Fruit fly (Drosophila melanogaster) whole organism, embryonic: Measurements from ENCODE around the gene cype.

Experiments used
- Abd-B ChIP-seq: fragments of 200-800 bp; sonication (Bioruptor generic); optimal IDR thresholded peaks from 2 replicates; lab custom pipeline; 2018; ENCODE audit warnings: missing biosample characterization, mild to moderate bottlenecking, missing genetic modification characterization, moderate library complexity
- BtbVII ChIP-seq: fragments of 200-800 bp; sonication (Bioruptor generic); optimal IDR thresholded peaks from 3 replicates; lab custom pipeline; 2017; ENCODE audit warnings: missing biosample characterization, mild to moderate bottlenecking, missing genetic modification characterization
- CG10267 ChIP-seq: fragments of 200-800 bp; sonication (Bioruptor generic); optimal IDR thresholded peaks from 2 replicates; lab custom pipeline; 2018; ENCODE audit warnings: missing biosample characterization, mild to moderate bottlenecking, missing genetic modification characterization, moderate library complexity
- CG10462 ChIP-seq: fragments of 200-800 bp; sonication (Bioruptor generic); optimal IDR thresholded peaks from 2 replicates; lab custom pipeline; 2016; ENCODE audit warnings: missing biosample characterization, missing genetic modification characterization
- CG10654 ChIP-seq: fragments of 200-800 bp; sonication (Bioruptor generic); optimal IDR thresholded peaks from 2 replicates; lab custom pipeline; 2016; ENCODE audit warnings: missing biosample characterization, missing genetic modification characterization
- CG14014 ChIP-seq: fragments of 200-800 bp; sonication (Bioruptor generic); IDR thresholded peaks from 2 replicates; pipeline ENCODE4 v1.3.6; 2022; ENCODE audit warnings: missing biosample characterization, missing genetic modification characterization
- CG15601 ChIP-seq: fragments of 200-800 bp; sonication (Bioruptor generic); optimal IDR thresholded peaks from 3 replicates; lab custom pipeline; 2019; ENCODE audit warnings: missing biosample characterization, mild to moderate bottlenecking, missing genetic modification characterization, moderate library complexity
- CG17328 ChIP-seq: fragments of 200-800 bp; sonication (Bioruptor generic); IDR thresholded peaks from 2 replicates; pipeline ENCODE4 v1.3.6; 2022; ENCODE audit warnings: missing biosample characterization, missing genetic modification characterization
- CG17912 ChIP-seq: fragments of 200-800 bp; sonication (Bioruptor generic); optimal IDR thresholded peaks from 2 replicates; lab custom pipeline; 2018; ENCODE audit warnings: missing biosample characterization, mild to moderate bottlenecking, missing genetic modification characterization
- CG18011 ChIP-seq: fragments of 200-800 bp; sonication (Bioruptor generic); optimal IDR thresholded peaks from 2 replicates; lab custom pipeline; 2017; ENCODE audit warnings: missing biosample characterization, missing genetic modification characterization, mild to moderate bottlenecking, moderate library complexity, missing genotype
- CG18599 ChIP-seq: fragments of 200-800 bp; sonication (Bioruptor generic); optimal IDR thresholded peaks from 3 replicates; lab custom pipeline; 2017; ENCODE audit warnings: missing biosample characterization, missing genetic modification characterization, mild to moderate bottlenecking, moderate library complexity, missing genetic modification reagents
- CG18619 ChIP-seq: fragments of 200-800 bp; sonication (Bioruptor generic); optimal IDR thresholded peaks from 3 replicates; lab custom pipeline; 2017; ENCODE audit warnings: missing biosample characterization, mild to moderate bottlenecking, missing genetic modification characterization
- CG4707 ChIP-seq: fragments of 200-800 bp; sonication (Bioruptor generic); optimal IDR thresholded peaks from 2 replicates; lab custom pipeline; 2018; ENCODE audit warnings: missing biosample characterization, mild to moderate bottlenecking, missing genetic modification characterization, moderate library complexity
- CG7372 ChIP-seq: fragments of 200-800 bp; sonication (Bioruptor generic); IDR thresholded peaks from 2 replicates; pipeline ENCODE4 v1.3.6; 2022; ENCODE audit warnings: missing biosample characterization, missing genetic modification characterization
- CG8281 ChIP-seq: fragments of 200-800 bp; sonication (Bioruptor generic); optimal IDR thresholded peaks from 2 replicates; lab custom pipeline; 2018; ENCODE audit warnings: missing biosample characterization, mild to moderate bottlenecking, missing genetic modification characterization, moderate library complexity
- CkIIα-i1 ChIP-seq: fragments of 200-800 bp; sonication (Bioruptor generic); IDR thresholded peaks from 2 replicates; pipeline ENCODE4 v1.3.6; 2022; ENCODE audit warnings: missing biosample characterization, missing genetic modification characterization
- Deaf1 ChIP-seq: fragments of 200-800 bp; optimal IDR thresholded peaks from 3 replicates; lab custom pipeline; 2019; ENCODE audit warnings: missing biosample characterization, mild to moderate bottlenecking, missing genetic modification characterization, moderate library complexity
- Dll ChIP-seq: fragments of 200-800 bp; sonication (Bioruptor generic); IDR thresholded peaks from 4 replicates; pipeline ENCODE4 v1.3.6; 2022; ENCODE audit warnings: missing biosample characterization, missing genetic modification characterization; ENCODE audit not compliant: partially characterized antibody
- Doc3 ChIP-seq: fragments of 200-800 bp; sonication (Bioruptor generic); IDR thresholded peaks from 3 replicates; pipeline ENCODE4 v1.3.6; 2022; ENCODE audit warnings: missing biosample characterization, missing genetic modification characterization; ENCODE audit not compliant: partially characterized antibody
- Elba2 ChIP-seq: fragments of 200-800 bp; sonication (Bioruptor generic); optimal IDR thresholded peaks from 3 replicates; lab custom pipeline; 2016; ENCODE audit warnings: missing biosample characterization, missing genetic modification characterization
- HLH3B ChIP-seq: fragments of 200-800 bp; sonication (Bioruptor generic); IDR thresholded peaks from 2 replicates; pipeline ENCODE4 v1.3.6; 2022; ENCODE audit warnings: missing biosample characterization, missing genetic modification characterization
- HLHmδ ChIP-seq: fragments of 200-800 bp; sonication (Bioruptor generic); optimal IDR thresholded peaks from 2 replicates; lab custom pipeline; 2018; ENCODE audit warnings: missing biosample characterization, mild to moderate bottlenecking, missing genetic modification characterization, moderate library complexity
- Hmx ChIP-seq: fragments of 200-800 bp; sonication (Bioruptor generic); optimal IDR thresholded peaks from 2 replicates; lab custom pipeline; 2016; ENCODE audit warnings: missing biosample characterization, missing genetic modification characterization
- Lhr ChIP-seq: fragments of 200-800 bp; sonication (Bioruptor generic); optimal IDR thresholded peaks from 3 replicates; lab custom pipeline; 2017; ENCODE audit warnings: mild to moderate bottlenecking, missing biosample characterization, missing genetic modification reagents, missing genetic modification characterization
- NC2α ChIP-seq: fragments of 200-800 bp; sonication (Bioruptor generic); optimal IDR thresholded peaks from 2 replicates; lab custom pipeline; 2016; ENCODE audit warnings: missing biosample characterization, missing genetic modification characterization
- NFAT ChIP-seq: fragments of 200-800 bp; sonication (Bioruptor generic); IDR thresholded peaks from 2 replicates; pipeline ENCODE4 v1.3.6; 2022; ENCODE audit warnings: missing biosample characterization, missing genetic modification characterization
- NK7.1 ChIP-seq: fragments of 200-800 bp; sonication (Bioruptor generic); optimal IDR thresholded peaks from 3 replicates; lab custom pipeline; 2016; ENCODE audit warnings: missing biosample characterization, missing genetic modification characterization
- Sox102F ChIP-seq: fragments of 200-800 bp; sonication (Bioruptor generic); optimal IDR thresholded peaks from 2 replicates; lab custom pipeline; 2018; ENCODE audit warnings: missing biosample characterization, mild to moderate bottlenecking, missing genetic modification characterization, moderate library complexity
- Stat92E ChIP-seq, 3 experiments: fragments of >200 bp in 2 of 3; fragments of 200-800 bp in 1 of 3; sonication (Bioruptor generic) in 1 of 3; optimal IDR thresholded peaks; 2 replicates each; lab custom pipeline; 2017 to 2019; ENCODE audit warnings: missing biosample characterization in 3 of 3, missing genetic modification characterization in 3 of 3, mild to moderate bottlenecking in 1 of 3, moderate library complexity in 1 of 3
- YL-1 ChIP-seq: fragments of 200-800 bp; sonication (Bioruptor generic); optimal IDR thresholded peaks from 3 replicates; lab custom pipeline; 2017; ENCODE audit warnings: missing biosample characterization, mild to moderate bottlenecking, missing genetic modification characterization
- al ChIP-seq: fragments of 200-800 bp; sonication (Bioruptor generic); IDR thresholded peaks from 2 replicates; pipeline ENCODE4 v1.3.6; 2022; ENCODE audit warnings: missing biosample characterization, missing genetic modification characterization
- bowl ChIP-seq: fragments of 200-800 bp; sonication (Bioruptor generic); IDR thresholded peaks from 2 replicates; pipeline ENCODE4 v1.3.6; 2022; ENCODE audit warnings: missing biosample characterization, missing genetic modification characterization
- caup ChIP-seq: fragments of 200-800 bp; sonication (Bioruptor generic); optimal IDR thresholded peaks from 3 replicates; lab custom pipeline; 2017; ENCODE audit warnings: missing biosample characterization, mild to moderate bottlenecking, missing genetic modification characterization, moderate library complexity; ENCODE audit not compliant: severe bottlenecking
- chif ChIP-seq, 2 experiments: fragments of 200-800 bp; sonication (Bioruptor generic); optimal IDR thresholded peaks; 3 replicates each; lab custom pipeline; 2016; ENCODE audit warnings: missing biosample characterization in 2 of 2, missing genetic modification characterization in 2 of 2
- dimm ChIP-seq: fragments of 200-800 bp; sonication (Bioruptor generic); IDR thresholded peaks from 2 replicates; pipeline ENCODE4 v1.3.6; 2022; ENCODE audit warnings: missing biosample characterization, missing genetic modification characterization
- disco-r ChIP-seq: fragments of 200-800 bp; sonication (Bioruptor generic); optimal IDR thresholded peaks from 2 replicates; lab custom pipeline; 2016; ENCODE audit warnings: missing biosample characterization, missing genetic modification characterization
- dmrt11E ChIP-seq: fragments of 200-800 bp; sonication (Bioruptor generic); optimal IDR thresholded peaks from 3 replicates; lab custom pipeline; 2018; ENCODE audit warnings: missing biosample characterization, mild to moderate bottlenecking, missing genetic modification characterization, moderate library complexity
- gcm ChIP-seq: fragments of 200-800 bp; sonication (Bioruptor generic); optimal IDR thresholded peaks from 2 replicates; lab custom pipeline; 2019; ENCODE audit warnings: missing biosample characterization, mild to moderate bottlenecking, missing genetic modification characterization, moderate library complexity
- grau ChIP-seq: fragments of 200-800 bp; optimal IDR thresholded peaks from 3 replicates; lab custom pipeline; 2019; ENCODE audit warnings: missing biosample characterization, mild to moderate bottlenecking, missing genetic modification characterization, moderate library complexity
- ham ChIP-seq: fragments of 200-800 bp; sonication (Bioruptor generic); IDR thresholded peaks from 2 replicates; pipeline ENCODE4 v1.3.6; 2022; ENCODE audit warnings: missing biosample characterization, missing genetic modification characterization
- hkb ChIP-seq, 2 experiments: fragments of 200-800 bp in 1 of 2; fragments of >200 bp in 1 of 2; sonication (Bioruptor generic) in 1 of 2; IDR thresholded peaks in 1 of 2; optimal IDR thresholded peaks in 1 of 2; 2 replicates each; pipeline versions ENCODE4 v1.3.6 to Lab custom; 2017 to 2022; ENCODE audit warnings: missing biosample characterization in 1 of 2, missing genetic modification characterization in 1 of 2
- lilli ChIP-seq: fragments of 200-800 bp; sonication (Bioruptor generic); optimal IDR thresholded peaks from 3 replicates; lab custom pipeline; 2016; ENCODE audit warnings: missing biosample characterization, missing genetic modification characterization
- nau ChIP-seq: fragments of 200-800 bp; sonication (Bioruptor generic); optimal IDR thresholded peaks from 3 replicates; lab custom pipeline; 2017; ENCODE audit warnings: missing biosample characterization, mild to moderate bottlenecking, missing genetic modification characterization, missing genetic modification reagents
- row ChIP-seq: fragments of 200-800 bp; sonication (Bioruptor generic); IDR thresholded peaks from 3 replicates; pipeline ENCODE4 v1.3.6; 2022; ENCODE audit warnings: missing biosample characterization, missing genetic modification characterization
- run ChIP-seq: fragments of 200-800 bp; sonication (Bioruptor generic); optimal IDR thresholded peaks from 3 replicates; lab custom pipeline; 2018; ENCODE audit warnings: missing biosample characterization, mild to moderate bottlenecking, missing genetic modification characterization
- sqz ChIP-seq: fragments of 200-800 bp; sonication (Bioruptor generic); optimal IDR thresholded peaks from 3 replicates; lab custom pipeline; 2018; ENCODE audit warnings: missing biosample characterization, mild to moderate bottlenecking, missing genetic modification characterization
- tio ChIP-seq: fragments of 200-800 bp; sonication (Bioruptor generic); optimal IDR thresholded peaks from 2 replicates; lab custom pipeline; 2017; ENCODE audit warnings: missing biosample characterization, missing genetic modification characterization, inconsistent platforms
- wdn ChIP-seq: fragments of 200-800 bp; sonication (Bioruptor generic); IDR thresholded peaks from 2 replicates; pipeline ENCODE4 v1.3.6; 2022; ENCODE audit warnings: missing biosample characterization, missing genetic modification characterization

The cype gene

DNA sequence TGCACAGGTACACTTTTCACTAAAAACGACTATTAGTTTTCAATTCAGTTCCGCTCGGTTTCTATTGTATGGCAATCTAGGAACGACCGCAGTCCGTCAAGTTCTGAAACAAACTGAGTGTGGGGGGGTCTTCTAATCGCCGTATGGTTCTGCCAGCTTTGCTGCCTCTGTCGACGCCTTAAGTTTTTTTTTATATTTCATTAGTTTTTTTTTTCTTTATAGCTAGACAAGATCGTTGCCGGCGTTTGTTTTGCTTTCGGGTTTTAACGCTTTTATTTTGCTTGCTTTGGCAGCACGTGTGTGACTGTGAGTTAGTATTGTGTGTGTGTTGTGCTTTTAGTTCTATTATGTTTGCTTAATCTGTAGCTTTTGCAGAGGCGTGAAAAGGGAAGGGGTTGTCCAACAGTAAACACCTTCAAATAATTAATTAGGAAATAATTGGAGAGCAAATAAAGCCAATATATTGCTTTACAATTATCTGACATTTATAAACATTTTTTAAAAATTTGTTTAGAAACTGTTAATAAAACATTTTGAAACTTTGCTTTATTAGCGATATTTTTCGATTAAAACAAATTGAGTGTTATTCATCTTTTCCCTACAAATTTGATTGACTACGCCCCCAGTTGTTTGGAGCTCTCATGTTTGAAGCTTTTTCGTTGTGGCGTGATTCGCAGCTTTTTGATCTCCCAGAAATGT, 15.2 kb downstream of the cype start, which contains the start of gene Acsf2 (continued):
- TF ChIP-seq CG4707 (GFP tag; lab: Kevin White, UChicago) (no peak), Sox102F (GFP tag; lab: Kevin White, UChicago) (peak; percentile 89), CG7372 (GFP tag; lab: Robert Waterston, UW) (peak; percentile 98), CkIIα-i1 (GFP tag; lab: Robert Waterston, UW) (peak; percentile 80), row (GFP tag; lab: Robert Waterston, UW) (peak; percentile 95), NK7.1 (GFP tag; lab: Kevin White, UChicago) (peak; percentile 88), CG18599 (GFP tag; lab: Kevin White, UChicago) (peak; percentile 99), tio (peak; percentile 94), Abd-B (GFP tag; lab: Kevin White, UChicago) (peak; percentile 97), CG15601 (tag; lab: Kevin White, UChicago) (peak; percentile 25), run (tag; lab: Kevin White, UChicago) (peak; percentile 89), NFAT (GFP tag; lab: Robert Waterston, UW) (peak; percentile 98), CG8281 (tag; lab: Kevin White, UChicago) (peak; percentile 83), wdn (GFP tag; lab: Robert Waterston, UW) (peak; percentile 95), nau (GFP tag; lab: Kevin White, UChicago) (peak; percentile 94), CG10654 (GFP tag; lab: Kevin White, UChicago) (peak; percentile 88), sqz (GFP tag; lab: Kevin White, UChicago) (peak; percentile 60), YL-1 (GFP tag; lab: Kevin White, UChicago) (peak; percentile 59), Doc3 (no peak), CG18619 (GFP tag; lab: Kevin White, UChicago) (peak; percentile 96), caup (GFP tag; lab: Kevin White, UChicago) (peak; percentile 97), Lhr (GFP tag; lab: Kevin White, UChicago) (no peak), ham (GFP tag; lab: Robert Waterston, UW) (peak; percentile 95), BtbVII (GFP tag; lab: Kevin White, UChicago) (peak; percentile 97), al (GFP tag; lab: Robert Waterston, UW) (peak; percentile 99), CG10267 (tag; lab: Kevin White, UChicago) (peak; percentile 82), NC2α (peak; percentile 51), dimm (GFP tag; lab: Robert Waterston, UW) (peak; percentile 76), CG17328 (GFP tag; lab: Robert Waterston, UW) (peak; percentile 71), Elba2 (GFP tag; lab: Kevin White, UChicago) (no peak), CG18011 (peak; percentile 87), CG17912 (GFP tag; lab: Kevin White, UChicago) (peak; percentile 41), HLH3B (GFP tag; lab: Robert Waterston, UW) (peak; percentile 87), HLHmδ (no peak), lilli (GFP tag; lab: Kevin White, UChicago) (peak; percentile 98), disco-r (GFP tag; lab: Kevin White, UChicago) (peak; percentile 87), CG14014 (GFP tag; lab: Robert Waterston, UW) (peak; percentile 97), hkb (optimal IDR thresholded peaks at IDR 0.05; lab: Kevin White, UChicago) (no peak), hkb (GFP tag; IDR thresholded peaks at IDR 0.05; lab: Robert Waterston, UW) (peak; percentile 93), gcm (GFP tag; lab: Kevin White, UChicago) (peak; percentile 72), dmrt11E (tag; lab: Kevin White, UChicago) (no peak), Deaf1 (tag; lab: Kevin White, UChicago) (peak; percentile 87), CG10462 (peak; percentile 72), Dll (GFP tag; lab: Robert Waterston, UW) (no peak), Stat92E (GFP tag; optimal IDR thresholded peaks at IDR 0.05; lab: Kevin White, UChicago) (no peak), Hmx (GFP tag; lab: Kevin White, UChicago) (peak; percentile 94), grau (tag; lab: Kevin White, UChicago) (peak; percentile 98), bowl (peak; percentile 64), chif (GFP tag; optimal IDR thresholded peaks at IDR 0.05; lab: Kevin White, UChicago) (peak; percentile 82 to 95)
